Fruit fly (Drosophila melanogaster) whole organism, prepupa: ENCODE results near the gene CG14857.

Experiments used
- Blimp-1 ChIP-seq: fragments of 200-800 bp; sonication (Bioruptor generic); optimal IDR thresholded peaks from 3 replicates; lab custom pipeline; 2017; ENCODE audit warnings: missing biosample characterization, missing genetic modification characterization, mild to moderate bottlenecking, moderate library complexity, missing genetic modification reagents
- CG10631 ChIP-seq: fragments of 200-800 bp; sonication (Bioruptor generic); optimal IDR thresholded peaks from 2 replicates; lab custom pipeline; 2016; ENCODE audit warnings: missing biosample characterization, missing genetic modification characterization
- CG10669 ChIP-seq: fragments of 200-800 bp; sonication (Bioruptor generic); optimal IDR thresholded peaks from 3 replicates; lab custom pipeline; 2018; ENCODE audit warnings: missing biosample characterization, mild to moderate bottlenecking, missing genetic modification characterization, moderate library complexity
- CG11762 ChIP-seq: fragments of 200-800 bp; sonication (Bioruptor generic); optimal IDR thresholded peaks from 3 replicates; lab custom pipeline; 2016; ENCODE audit warnings: missing biosample characterization, missing genetic modification characterization; ENCODE audit not compliant: insufficient read depth
- CG11902 ChIP-seq: fragments of 200-800 bp; sonication (Bioruptor generic); optimal IDR thresholded peaks from 3 replicates; lab custom pipeline; 2016; ENCODE audit warnings: missing biosample characterization, missing genetic modification characterization
- CG1621 ChIP-seq: fragments of 200-800 bp; sonication (Bioruptor generic); optimal IDR thresholded peaks from 3 replicates; lab custom pipeline; 2018; ENCODE audit warnings: missing biosample characterization, mild to moderate bottlenecking, missing genetic modification characterization
- CG32006 ChIP-seq: fragments of 200-800 bp; sonication (Bioruptor generic); optimal IDR thresholded peaks from 3 replicates; lab custom pipeline; 2017; ENCODE audit warnings: missing biosample characterization, mild to moderate bottlenecking, missing genetic modification characterization
- CG3919 ChIP-seq: fragments of 200-800 bp; sonication (Bioruptor generic); optimal IDR thresholded peaks from 3 replicates; lab custom pipeline; 2016; ENCODE audit warnings: missing biosample characterization, missing genetic modification characterization
- CG6163 ChIP-seq: fragments of 200-800 bp; sonication (Bioruptor generic); IDR thresholded peaks from 3 replicates; pipeline ENCODE4 v1.3.6; 2022; ENCODE audit warnings: missing biosample characterization, missing genetic modification characterization
- CG6792 ChIP-seq: fragments of 200-800 bp; sonication (Bioruptor generic); optimal IDR thresholded peaks from 3 replicates; lab custom pipeline; 2016; ENCODE audit warnings: missing biosample characterization, missing genetic modification characterization
- CG6808 ChIP-seq: fragments of 200-800 bp; sonication (Bioruptor generic); optimal IDR thresholded peaks from 3 replicates; lab custom pipeline; 2017; ENCODE audit warnings: missing biosample characterization, missing genetic modification characterization, mild to moderate bottlenecking, moderate library complexity, missing genetic modification reagents
- CG7368 ChIP-seq: fragments of 200-800 bp; sonication (Bioruptor generic); optimal IDR thresholded peaks from 3 replicates; lab custom pipeline; 2016; ENCODE audit warnings: missing biosample characterization, missing genetic modification characterization
- CG8632 ChIP-seq: fragments of 200-800 bp; sonication (Bioruptor generic); optimal IDR thresholded peaks from 3 replicates; lab custom pipeline; 2016; ENCODE audit warnings: missing biosample characterization, missing genetic modification characterization
- Eip78C ChIP-seq: fragments of 200-800 bp; sonication (Bioruptor generic); peaks from one replicate; lab custom pipeline; 2016; ENCODE audit warnings: missing biosample characterization, missing genetic modification characterization
- Ets96B ChIP-seq: fragments of 200-800 bp; optimal IDR thresholded peaks from 2 replicates; lab custom pipeline; 2019; ENCODE audit warnings: missing biosample characterization, mild to moderate bottlenecking, missing genetic modification characterization, moderate library complexity
- Gug ChIP-seq: fragments of 200-800 bp; sonication (Bioruptor generic); IDR thresholded peaks from 2 replicates; pipeline ENCODE4 v1.3.6; 2022; ENCODE audit warnings: missing biosample characterization, missing genetic modification characterization
- Hr4 ChIP-seq: fragments of 200-800 bp; sonication (Bioruptor generic); optimal IDR thresholded peaks from 3 replicates; lab custom pipeline; 2016; ENCODE audit warnings: missing biosample characterization, missing genetic modification characterization
- Lpt ChIP-seq: fragments of 200-800 bp; sonication (Bioruptor generic); optimal IDR thresholded peaks from 3 replicates; lab custom pipeline; 2016; ENCODE audit warnings: missing biosample characterization, missing genetic modification characterization
- Met ChIP-seq: fragments of 200-800 bp; sonication (Bioruptor generic); optimal IDR thresholded peaks from 3 replicates; lab custom pipeline; 2016; ENCODE audit warnings: missing biosample characterization, missing genetic modification characterization
- OdsH ChIP-seq: fragments of 200-800 bp; sonication (Bioruptor generic); optimal IDR thresholded peaks from 3 replicates; lab custom pipeline; 2016; ENCODE audit warnings: missing biosample characterization, missing genetic modification characterization
- Sox102F ChIP-seq: fragments of 200-800 bp; sonication (Bioruptor generic); optimal IDR thresholded peaks from 2 replicates; lab custom pipeline; 2016; ENCODE audit warnings: missing biosample characterization, mild to moderate bottlenecking, missing genetic modification characterization
- Sox14 ChIP-seq: fragments of 200-800 bp; sonication (Bioruptor generic); optimal IDR thresholded peaks from 3 replicates; lab custom pipeline; 2016; ENCODE audit warnings: missing biosample characterization, missing genetic modification characterization
- Sox15 ChIP-seq: fragments of 200-800 bp; sonication (Bioruptor generic); optimal IDR thresholded peaks from 3 replicates; lab custom pipeline; 2016; ENCODE audit warnings: missing biosample characterization, missing genetic modification characterization
- achi ChIP-seq: fragments of 200-800 bp; sonication (Bioruptor generic); optimal IDR thresholded peaks from 3 replicates; lab custom pipeline; 2016; ENCODE audit warnings: missing biosample characterization, missing genetic modification characterization
- acj6 ChIP-seq: fragments of 200-800 bp; sonication (Bioruptor generic); optimal IDR thresholded peaks from 3 replicates; lab custom pipeline; 2016; ENCODE audit warnings: missing biosample characterization, missing genetic modification characterization
- dac ChIP-seq: fragments of 200-800 bp; sonication (Bioruptor generic); optimal IDR thresholded peaks from 2 replicates; lab custom pipeline; 2017; ENCODE audit warnings: missing biosample characterization, mild to moderate bottlenecking, missing genetic modification characterization
- dsx ChIP-seq: fragments of 200-800 bp; optimal IDR thresholded peaks from 3 replicates; lab custom pipeline; 2019; ENCODE audit warnings: missing biosample characterization, mild to moderate bottlenecking, missing genetic modification characterization, moderate library complexity; ENCODE audit not compliant: poor library complexity, severe bottlenecking
- esn ChIP-seq: fragments of 200-800 bp; sonication (Bioruptor generic); optimal IDR thresholded peaks from 2 replicates; lab custom pipeline; 2016; ENCODE audit warnings: missing biosample characterization, mild to moderate bottlenecking, missing genetic modification characterization, moderate library complexity
- lz ChIP-seq: fragments of 200-800 bp; sonication (Bioruptor generic); optimal IDR thresholded peaks from 3 replicates; lab custom pipeline; 2016; ENCODE audit warnings: missing biosample characterization, missing genetic modification characterization
- pdm3 ChIP-seq: fragments of 200-800 bp; sonication (Bioruptor generic); optimal IDR thresholded peaks from 3 replicates; lab custom pipeline; 2016; ENCODE audit warnings: missing biosample characterization, missing genetic modification characterization
- salr ChIP-seq, 2 experiments: fragments of 200-800 bp; sonication (Bioruptor generic); optimal IDR thresholded peaks; 3 replicates each; lab custom pipeline; 2016 to 2018; ENCODE audit warnings: missing biosample characterization in 2 of 2, missing genetic modification characterization in 2 of 2, mild to moderate bottlenecking in 1 of 2
- spab ChIP-seq: fragments of 200-800 bp; sonication (Bioruptor generic); optimal IDR thresholded peaks from 2 replicates; lab custom pipeline; 2017; ENCODE audit warnings: missing biosample characterization, mild to moderate bottlenecking, missing genetic modification characterization, missing genetic modification reagents
- ss ChIP-seq, 2 experiments: fragments of 200-800 bp; sonication (Bioruptor generic); optimal IDR thresholded peaks; 2 replicates in 1 of 2; 3 replicates in 1 of 2; lab custom pipeline; 2017 to 2018; ENCODE audit warnings: mild to moderate bottlenecking in 2 of 2, missing biosample characterization in 2 of 2, missing genetic modification characterization in 2 of 2, moderate library complexity in 1 of 2

Gene CG14857

dm6 chr3R:14822954-14823353 is 21.4 kb downstream of the CG14857 start:
- TF ChIP-seq CG6163 (GFP tag; lab: Robert Waterston, UW) (no peak), Ets96B (tag; lab: Kevin White, UChicago) (no peak), Lpt (GFP tag; lab: Kevin White, UChicago) (no peak), CG7368 (no peak), CG3919 (GFP tag; lab: Kevin White, UChicago) (no peak), CG10631 (GFP tag; lab: Kevin White, UChicago) (no peak), CG11902 (GFP tag; lab: Kevin White, UChicago) (no peak), Met (no peak), CG11762 (GFP tag; lab: Kevin White, UChicago) (no peak), CG8632 (GFP tag; lab: Kevin White, UChicago) (no peak), Hr4 (GFP tag; lab: Kevin White, UChicago) (no peak)

dm6 chr3R:14830262-14830758 is 28.7 kb downstream of the CG14857 start:
- TF ChIP-seq Hr4 (GFP tag; lab: Kevin White, UChicago) (no peak), CG11902 (GFP tag; lab: Kevin White, UChicago) (no peak), CG11762 (GFP tag; lab: Kevin White, UChicago) (no peak), dsx (GFP tag; lab: Kevin White, UChicago) (no peak), CG10669 (GFP tag; lab: Kevin White, UChicago) (no peak), CG6808 (GFP tag; lab: Kevin White, UChicago) (no peak), Sox14 (no peak), CG32006 (no peak), Met (no peak), CG7368 (no peak), pdm3 (GFP tag; lab: Kevin White, UChicago) (no peak)

- TF ChIP-seq CG1621 (tag; lab: Kevin White, UChicago) (no peak), Sox15 (GFP tag; lab: Kevin White, UChicago) (no peak), dac (no peak), Gug (GFP tag; lab: Robert Waterston, UW) (no peak), CG6163 (GFP tag; lab: Robert Waterston, UW) (no peak), spab (no peak), achi (GFP tag; lab: Kevin White, UChicago) (no peak), CG6808 (GFP tag; lab: Kevin White, UChicago) (no peak), CG32006 (no peak), Sox14 (no peak), OdsH (GFP tag; lab: Kevin White, UChicago) (no peak), Sox102F (GFP tag; lab: Kevin White, UChicago) (no peak), CG10669 (GFP tag; lab: Kevin White, UChicago) (no peak), CG11762 (GFP tag; lab: Kevin White, UChicago) (no peak), ss (GFP tag; optimal IDR thresholded peaks at IDR 0.05; lab: Kevin White, UChicago) (no peak), lz (GFP tag; lab: Kevin White, UChicago) (no peak), esn (GFP tag; lab: Kevin White, UChicago) (no peak), CG6792 (no peak)
- TF ChIP-seq, all 60 proteins: peak for 0
These were observed 30.7 kb downstream of the CG14857 start for dm6 chr3R:14832256-14832655.

- TF ChIP-seq CG11762 (GFP tag; lab: Kevin White, UChicago): no peak
- TF ChIP-seq Eip78C (GFP tag; lab: Kevin White, UChicago): no peak
- no peak for TF ChIP-seq salr (GFP tag; optimal IDR thresholded peaks at IDR 0.05; lab: Kevin White, UChicago)
- no peak for TF ChIP-seq Met
- TF ChIP-seq CG6163 (GFP tag; lab: Robert Waterston, UW): no peak
- no peak for TF ChIP-seq pdm3 (GFP tag; lab: Kevin White, UChicago)
- no peak for TF ChIP-seq Hr4 (GFP tag; lab: Kevin White, UChicago)
- no peak for TF ChIP-seq acj6
- no peak for TF ChIP-seq Ets96B (tag; lab: Kevin White, UChicago)
- TF ChIP-seq OdsH (GFP tag; lab: Kevin White, UChicago): no peak
- TF ChIP-seq Blimp-1 (GFP tag; lab: Kevin White, UChicago): no peak
- TF ChIP-seq Sox15 (GFP tag; lab: Kevin White, UChicago): no peak
These were observed 43.2 kb downstream of the CG14857 start, which contains the start of gene CG3610 for dm6 chr3R:14844743-14845142. Gene CG3610, plus strand, starts transcription at chr3R:14845043.
